Worm (Caenorhabditis elegans) whole organism, L1 larva: Measurements from ENCODE around the gene lron-3.

Experiments
- C16A3.4 ChIP-seq: fragments of 150-350 bp; optimal IDR thresholded peaks from 2 replicates; lab custom pipeline; 2014; ENCODE audit warnings: missing biosample characterization, missing genetic modification characterization
- C34B4.2 ChIP-seq: sonication (generic microtip); optimal IDR thresholded peaks from 2 replicates; lab custom pipeline; 2017; ENCODE audit warnings: mild to moderate bottlenecking, missing genetic modification characterization, missing compliant biosample characterization
- Y116A8C.19 ChIP-seq: sonication (generic microtip); optimal IDR thresholded peaks from 2 replicates; lab custom pipeline; 2016; ENCODE audit warnings: missing compliant biosample characterization, missing genetic modification characterization, borderline replicate concordance
- aha-1 ChIP-seq: fragments of 150-350 bp; optimal IDR thresholded peaks from 2 replicates; lab custom pipeline; 2014; ENCODE audit warnings: missing biosample characterization, missing genetic modification characterization
- aly-2 ChIP-seq: fragments of 150-350 bp; optimal IDR thresholded peaks from 2 replicates; lab custom pipeline; 2014; ENCODE audit warnings: missing biosample characterization, missing genetic modification characterization
- ama-1 ChIP-seq: fragments of 150-350 bp; optimal IDR thresholded peaks from 2 replicates; lab custom pipeline; 2014
- blmp-1 ChIP-seq: fragments of 150-350 bp; optimal IDR thresholded peaks from 2 replicates; lab custom pipeline; 2014; ENCODE audit warnings: missing biosample characterization, missing genetic modification characterization
- ceh-63 ChIP-seq: fragments of 200-800 bp; sonication (Bioruptor generic); optimal IDR thresholded peaks from 2 replicates; lab custom pipeline; 2018; ENCODE audit warnings: mild to moderate bottlenecking, missing genetic modification characterization, missing compliant biosample characterization
- ceh-82 ChIP-seq, 3 experiments: fragments of 150-350 bp in 1 of 3; sonication (generic microtip) in 2 of 3; optimal IDR thresholded peaks; 2 replicates each; lab custom pipeline; 2014 to 2017; ENCODE audit warnings: missing biosample characterization in 3 of 3, missing genetic modification characterization in 3 of 3
- ces-1 ChIP-seq: fragments of 150-350 bp; optimal IDR thresholded peaks from 2 replicates; lab custom pipeline; 2014; ENCODE audit warnings: missing biosample characterization, missing genetic modification reagents, missing genetic modification characterization
- dpl-1 ChIP-seq, 3 experiments: fragments of 150-350 bp in 2 of 3; sonication (generic microtip) in 1 of 3; optimal IDR thresholded peaks; 2 replicates each; lab custom pipeline; 2014 to 2017; ENCODE audit warnings: missing biosample characterization in 3 of 3, missing genetic modification characterization in 3 of 3, missing genetic modification reagents in 3 of 3
- dsc-1 ChIP-seq: sonication (generic microtip); optimal IDR thresholded peaks from 2 replicates; lab custom pipeline; 2016; ENCODE audit warnings: mild to moderate bottlenecking, missing genetic modification characterization, missing compliant biosample characterization
- egl-27 ChIP-seq, 2 experiments: fragments of 150-350 bp in 1 of 2; sonication (generic microtip); optimal IDR thresholded peaks; 3 replicates each; lab custom pipeline; 2017 to 2018; ENCODE audit warnings: missing biosample characterization in 2 of 2, missing genetic modification characterization in 2 of 2, missing genetic modification reagents in 2 of 2
- elt-2 ChIP-seq: sonication (generic microtip); optimal IDR thresholded peaks from 2 replicates; lab custom pipeline; 2016; ENCODE audit warnings: missing genetic modification characterization, mild to moderate bottlenecking, inconsistent platforms, missing compliant biosample characterization, missing genetic modification reagents
- elt-3 ChIP-seq, 6 experiments: fragments of 150-350 bp in 1 of 6; sonication (generic microtip); optimal IDR thresholded peaks; 2 replicates each; lab custom pipeline; 2017 to 2018; ENCODE audit warnings: missing biosample characterization in 6 of 6, missing genetic modification characterization in 6 of 6, inconsistent platforms in 1 of 6
- fkh-10 ChIP-seq: sonication (generic microtip); optimal IDR thresholded peaks from 2 replicates; lab custom pipeline; 2017; ENCODE audit warnings: missing biosample characterization, missing genetic modification reagents, missing genetic modification characterization
- fkh-8 ChIP-seq: sonication (generic microtip); optimal IDR thresholded peaks from 2 replicates; lab custom pipeline; 2016; ENCODE audit warnings: mild to moderate bottlenecking, missing genetic modification characterization, missing compliant biosample characterization
- fos-1 ChIP-seq: fragments of 150-350 bp; optimal IDR thresholded peaks from 2 replicates; lab custom pipeline; 2014; ENCODE audit warnings: missing biosample characterization, missing genetic modification characterization
- grh-1 ChIP-seq: fragments of 200-800 bp; sonication (Bioruptor generic); IDR thresholded peaks from 2 replicates; pipeline ENCODE4 v1.3.6; 2022; ENCODE audit warnings: missing genetic modification reagents, missing genetic modification characterization, missing compliant biosample characterization
- hlh-4 ChIP-seq: sonication (generic microtip); optimal IDR thresholded peaks from 2 replicates; lab custom pipeline; 2016; ENCODE audit warnings: mild to moderate bottlenecking, missing genetic modification characterization, missing compliant biosample characterization
- hpl-2 ChIP-seq: fragments of 150-350 bp; optimal IDR thresholded peaks from 2 replicates; lab custom pipeline; 2014; ENCODE audit warnings: missing biosample characterization, missing genetic modification reagents, missing genetic modification characterization
- irx-1 ChIP-seq: sonication (generic microtip); optimal IDR thresholded peaks from 2 replicates; lab custom pipeline; 2016; ENCODE audit warnings: missing genetic modification characterization, missing compliant biosample characterization
- isw-1 ChIP-seq: fragments of 200-800 bp; sonication (Bioruptor generic); IDR thresholded peaks from 2 replicates; pipeline ENCODE4 v1.3.6; 2022; ENCODE audit warnings: missing genetic modification characterization, missing compliant biosample characterization
- jun-1 ChIP-seq: fragments of 150-350 bp; optimal IDR thresholded peaks from 2 replicates; lab custom pipeline; 2014; ENCODE audit warnings: missing biosample characterization, missing genetic modification reagents, missing genetic modification characterization
- lin-13 ChIP-seq: fragments of 150-350 bp; optimal IDR thresholded peaks from 2 replicates; lab custom pipeline; 2014; ENCODE audit warnings: missing biosample characterization, missing genetic modification reagents, missing genetic modification characterization
- lin-14 ChIP-seq: fragments of 200-800 bp; sonication (Bioruptor generic); optimal IDR thresholded peaks from 2 replicates; lab custom pipeline; 2018; ENCODE audit warnings: mild to moderate bottlenecking, missing genetic modification characterization, moderate library complexity, missing compliant biosample characterization
- lin-35 ChIP-seq, 2 experiments: fragments of 150-350 bp; optimal IDR thresholded peaks; 2 replicates each; lab custom pipeline; 2014; ENCODE audit warnings: missing biosample characterization in 2 of 2, missing genetic modification characterization in 2 of 2, missing genetic modification reagents in 2 of 2
- lin-39 ChIP-seq: fragments of 150-350 bp; optimal IDR thresholded peaks from 2 replicates; lab custom pipeline; 2014; ENCODE audit warnings: missing biosample characterization, missing genetic modification reagents, missing genetic modification characterization
- lir-3 ChIP-seq: sonication (generic microtip); optimal IDR thresholded peaks from 2 replicates; lab custom pipeline; 2016; ENCODE audit warnings: mild to moderate bottlenecking, missing genetic modification characterization, moderate library complexity, missing compliant biosample characterization; ENCODE audit not compliant: poor library complexity
- lsy-2 ChIP-seq, 2 experiments: fragments of 150-350 bp; optimal IDR thresholded peaks; 2 replicates each; lab custom pipeline; 2014; ENCODE audit warnings: missing biosample characterization in 2 of 2, missing genetic modification characterization in 2 of 2
- mab-9 ChIP-seq: fragments of 200-800 bp; sonication (Bioruptor generic); IDR thresholded peaks from 2 replicates; pipeline ENCODE4 v1.3.6; 2022; ENCODE audit warnings: missing genetic modification reagents, missing genetic modification characterization, missing compliant biosample characterization
- mef-2 ChIP-seq: fragments of 150-350 bp; optimal IDR thresholded peaks from 2 replicates; lab custom pipeline; 2014; ENCODE audit warnings: missing biosample characterization, missing genetic modification characterization
- nhr-11 ChIP-seq: fragments of 150-350 bp; optimal IDR thresholded peaks from 2 replicates; lab custom pipeline; 2014; ENCODE audit warnings: missing biosample characterization, missing genetic modification characterization
- nhr-12 ChIP-seq: sonication (generic microtip); optimal IDR thresholded peaks from 2 replicates; lab custom pipeline; 2017; ENCODE audit warnings: missing biosample characterization, missing genetic modification characterization
- nhr-20 ChIP-seq: sonication (generic microtip); optimal IDR thresholded peaks from 2 replicates; lab custom pipeline; 2016; ENCODE audit warnings: mild to moderate bottlenecking, missing genetic modification characterization, missing compliant biosample characterization
- nhr-237 ChIP-seq: fragments of 150-350 bp; optimal IDR thresholded peaks from 2 replicates; lab custom pipeline; 2014; ENCODE audit warnings: missing biosample characterization, missing genetic modification characterization
- nhr-28 ChIP-seq: fragments of 150-350 bp; optimal IDR thresholded peaks from 2 replicates; lab custom pipeline; 2014; ENCODE audit warnings: missing biosample characterization, missing genetic modification characterization
- nhr-71 ChIP-seq: sonication (generic microtip); optimal IDR thresholded peaks from 2 replicates; lab custom pipeline; 2016; ENCODE audit warnings: mild to moderate bottlenecking, missing genetic modification characterization, moderate library complexity, missing compliant biosample characterization
- nhr-84 ChIP-seq: sonication (generic microtip); optimal IDR thresholded peaks from 2 replicates; lab custom pipeline; 2017; ENCODE audit warnings: missing biosample characterization, missing genetic modification characterization
- nhr-85 ChIP-seq: sonication (generic microtip); peaks from one replicate; lab custom pipeline; 2016; ENCODE audit warnings: missing genetic modification characterization, inconsistent platforms, missing compliant biosample characterization
- nhr-90 ChIP-seq: sonication (generic microtip); optimal IDR thresholded peaks from 2 replicates; lab custom pipeline; 2016; ENCODE audit warnings: mild to moderate bottlenecking, missing genetic modification characterization, missing compliant biosample characterization; ENCODE audit not compliant: poor library complexity
- pax-3 ChIP-seq: fragments of 200-800 bp; sonication (Bioruptor generic); optimal IDR thresholded peaks from 2 replicates; lab custom pipeline; 2018; ENCODE audit warnings: mild to moderate bottlenecking, missing genetic modification characterization, moderate library complexity, missing compliant biosample characterization
- rnt-1 ChIP-seq: sonication (generic microtip); optimal IDR thresholded peaks from 2 replicates; lab custom pipeline; 2016; ENCODE audit warnings: mild to moderate bottlenecking, missing genetic modification characterization, moderate library complexity, missing compliant biosample characterization
- skn-1 ChIP-seq: fragments of 150-350 bp; optimal IDR thresholded peaks from 2 replicates; lab custom pipeline; 2014; ENCODE audit warnings: missing biosample characterization, missing genetic modification characterization
- snpc-4 ChIP-seq: fragments of 150-350 bp; optimal IDR thresholded peaks from 2 replicates; lab custom pipeline; 2014; ENCODE audit warnings: missing biosample characterization, missing genetic modification characterization
- sptf-1 ChIP-seq: fragments of 150-350 bp; optimal IDR thresholded peaks from 2 replicates; lab custom pipeline; 2014; ENCODE audit warnings: missing biosample characterization, missing genetic modification characterization
- tbx-2 ChIP-seq: sonication (generic microtip); optimal IDR thresholded peaks from 2 replicates; lab custom pipeline; 2016; ENCODE audit warnings: missing genetic modification characterization, missing compliant biosample characterization
- tlp-1 ChIP-seq: fragments of 150-350 bp; optimal IDR thresholded peaks from 2 replicates; lab custom pipeline; 2014; ENCODE audit warnings: missing biosample characterization, missing genetic modification characterization
- unc-130 ChIP-seq: fragments of 150-350 bp; optimal IDR thresholded peaks from 2 replicates; lab custom pipeline; 2017; ENCODE audit warnings: missing biosample characterization, missing genetic modification characterization, inconsistent platforms
- zag-1 ChIP-seq: fragments of 150-350 bp; optimal IDR thresholded peaks from 2 replicates; lab custom pipeline; 2014; ENCODE audit warnings: missing biosample characterization, missing genetic modification characterization
- zip-4 ChIP-seq: fragments of 200-800 bp; sonication (Bioruptor generic); optimal IDR thresholded peaks from 2 replicates; lab custom pipeline; 2018; ENCODE audit warnings: mild to moderate bottlenecking, missing genetic modification characterization, moderate library complexity, missing compliant biosample characterization

lron-3 gene

DNA sequence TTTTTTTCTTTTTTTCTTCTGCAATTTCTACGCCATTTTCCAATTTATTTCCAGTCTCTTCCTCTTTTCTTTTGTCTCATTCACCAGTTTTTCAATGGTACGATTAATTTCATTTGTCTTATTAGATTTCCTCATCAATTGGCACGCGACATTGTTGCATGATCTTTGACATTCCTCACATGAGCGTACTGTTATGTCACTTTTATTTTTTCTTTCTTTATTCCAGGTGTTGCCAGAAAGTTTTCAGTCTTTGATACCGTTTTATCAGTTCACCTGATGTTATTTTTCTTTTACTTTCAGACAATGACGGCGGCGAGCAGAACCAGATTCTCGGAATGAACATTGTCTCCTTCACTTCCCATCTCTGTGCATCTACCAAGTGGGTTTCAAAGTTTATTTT, 20.4 kb downstream of the lron-3 start, which contains the start of the genes olrn-1 and C02C6.14:
Gene olrn-1 (plus strand): TSS at position 301 of the 400 bp plus-strand sequence.
Gene C02C6.14 (plus strand): TSS at position 304 of the 400 bp plus-strand sequence.
- TF ChIP-seq lin-14 (GFP tag; lab: Kevin White, UChicago) (peak; percentile 20), fkh-8 (tag; lab: Kevin White, UChicago) (no peak), rnt-1 (tag; lab: Kevin White, UChicago) (no peak), hpl-2 (no peak), nhr-85 (tag; lab: Kevin White, UChicago) (peak; percentile 5), lin-35 (GFP tag; optimal IDR thresholded peaks at IDR 0.05; lab: Kevin White, UChicago) (peak in 1 of 2 experiments; percentile 2), nhr-90 (no peak)

DNA sequence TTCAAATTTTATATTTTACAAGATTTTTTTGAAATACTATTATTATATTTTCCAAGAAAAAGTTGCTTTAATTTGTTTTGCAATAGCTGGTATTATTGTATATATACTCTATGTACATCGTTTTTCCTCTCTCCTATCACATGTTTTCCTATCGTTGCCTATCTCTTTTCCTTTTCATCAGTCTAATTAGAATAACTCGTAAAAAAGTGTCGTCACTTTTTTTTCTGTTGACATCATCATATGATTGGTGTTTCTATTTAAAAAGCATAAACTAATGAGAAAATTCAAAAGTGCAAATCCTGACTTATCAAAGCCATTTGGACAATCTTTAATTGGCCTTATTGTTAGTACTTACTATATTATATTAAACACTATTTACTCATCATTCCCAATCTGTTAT, 21.7 kb downstream of the lron-3 start:
- no peak for TF ChIP-seq egl-27 (tag; optimal IDR thresholded peaks at IDR 0.05; lab: Kevin White, UChicago)
- no peak for TF ChIP-seq sptf-1 (tag; lab: Kevin White, UChicago)
- no peak for TF ChIP-seq snpc-4
- TF ChIP-seq dsc-1 (tag; lab: Kevin White, UChicago), result peak; percentile 92
- TF ChIP-seq blmp-1 (tag; lab: Kevin White, UChicago), result peak; percentile 8
- TF ChIP-seq C34B4.2, result no peak
- no peak for TF ChIP-seq lin-13 (GFP tag; lab: Kevin White, UChicago)
- no peak for TF ChIP-seq rnt-1 (tag; lab: Kevin White, UChicago)
- peak; percentile 62 for TF ChIP-seq nhr-20
- TF ChIP-seq unc-130 (tag; lab: Kevin White, UChicago), result no peak
- no peak for TF ChIP-seq aly-2 (tag; lab: Kevin White, UChicago)
- no peak for TF ChIP-seq lir-3 (tag; lab: Kevin White, UChicago)
- TF ChIP-seq ceh-82 (tag; optimal IDR thresholded peaks at IDR 0.05; lab: Kevin White, UChicago), result no peak
- TF ChIP-seq tlp-1 (tag; lab: Kevin White, UChicago), result no peak
- TF ChIP-seq grh-1 (GFP tag; lab: Robert Waterston, UW), result no peak
- no peak for TF ChIP-seq ces-1 (GFP tag; lab: Kevin White, UChicago)
- no peak for TF ChIP-seq elt-3 (tag; optimal IDR thresholded peaks at IDR 0.05; lab: Kevin White, UChicago)
- no peak for TF ChIP-seq hlh-4
- TF ChIP-seq dpl-1 (GFP tag; optimal IDR thresholded peaks at IDR 0.05; lab: Kevin White, UChicago), result no peak
- TF ChIP-seq lsy-2 (tag; optimal IDR thresholded peaks at IDR 0.05; lab: Kevin White, UChicago), result peak; percentile 39 to 50
- TF ChIP-seq nhr-90, result no peak
- TF ChIP-seq lin-14 (GFP tag; lab: Kevin White, UChicago), result peak; percentile 80
- no peak for TF ChIP-seq C16A3.4 (tag; lab: Kevin White, UChicago)
- TF ChIP-seq nhr-85 (tag; lab: Kevin White, UChicago), result no peak
- TF ChIP-seq jun-1 (tag; lab: Kevin White, UChicago), result no peak
- TF ChIP-seq ama-1 (lab: Kevin White, UChicago), result no peak
- no peak for TF ChIP-seq aha-1 (tag; lab: Kevin White, UChicago)
- no peak for TF ChIP-seq mef-2 (tag; lab: Kevin White, UChicago)
- no peak for TF ChIP-seq zip-4
- TF ChIP-seq fkh-10 (GFP tag; lab: Kevin White, UChicago), result no peak
- TF ChIP-seq skn-1, result no peak
- no peak for TF ChIP-seq nhr-237
- no peak for TF ChIP-seq nhr-28
- TF ChIP-seq nhr-84 (tag; lab: Kevin White, UChicago), result no peak
- TF ChIP-seq mab-9, result no peak
- TF ChIP-seq Y116A8C.19 (tag; lab: Kevin White, UChicago), result no peak
- no peak for TF ChIP-seq tbx-2 (tag; lab: Kevin White, UChicago)
- no peak for TF ChIP-seq ceh-63 (GFP tag; lab: Kevin White, UChicago)
- TF ChIP-seq nhr-11 (tag; lab: Kevin White, UChicago), result peak; percentile 7
- peak; percentile 40 for TF ChIP-seq fos-1
- TF ChIP-seq nhr-71 (tag; lab: Kevin White, UChicago), result peak; percentile 77
- peak in 1 of 2 experiments; percentile 43 for TF ChIP-seq lin-35 (GFP tag; optimal IDR thresholded peaks at IDR 0.05; lab: Kevin White, UChicago)
- no peak for TF ChIP-seq elt-2 (tag; lab: Kevin White, UChicago)
- TF ChIP-seq nhr-12 (tag; lab: Kevin White, UChicago), result no peak
- TF ChIP-seq zag-1 (tag; lab: Kevin White, UChicago), result no peak
- TF ChIP-seq lin-39, result no peak
- TF ChIP-seq irx-1 (tag; lab: Kevin White, UChicago), result no peak
- TF ChIP-seq isw-1 (GFP tag; lab: Robert Waterston, UW), result no peak
- peak; percentile 42 for TF ChIP-seq pax-3
